Worm (Caenorhabditis elegans): ENCODE measurements around the gene Y22F5A.11.

Gene Y22F5A.11

DNA sequence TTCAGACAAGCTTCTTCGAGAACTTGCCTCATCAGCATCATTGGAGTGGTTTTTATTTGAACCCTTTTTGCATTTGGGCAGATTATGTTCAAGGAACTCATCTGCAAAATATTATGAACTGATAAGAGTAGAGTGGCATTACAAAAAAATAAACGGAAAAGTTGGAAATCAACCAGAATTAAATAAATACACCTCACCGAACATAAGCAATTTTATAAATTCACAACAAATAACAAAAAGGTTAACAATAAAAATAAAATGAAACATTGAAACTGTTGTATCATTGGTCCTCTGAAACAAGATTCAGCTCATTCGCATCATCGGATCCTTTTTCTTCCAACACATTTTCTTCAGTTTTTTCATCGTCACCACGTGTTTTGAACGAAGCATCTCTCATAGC lies 41.8 kb upstream of the Y22F5A.11 start, which contains the start of gene asps-1:
Gene asps-1, minus strand, starts transcription at position 101 of the 400 bp plus-strand sequence.
- TF ChIP-seq hlh-11 (tag; optimal IDR thresholded peaks at IDR 0.05) (no peak), lin-29 (GFP tag; IDR thresholded peaks at IDR 0.05) (no peak), aha-1 (tag) (peak; percentile 67), F37D6.2 (tag; optimal IDR thresholded peaks at IDR 0.05) (no peak), dmd-8 (GFP tag; IDR thresholded peaks at IDR 0.05) (no peak), nhr-48 (tag; optimal IDR thresholded peaks at IDR 0.05) (no peak)

ce11 chrV:10314371-10314770 lies 38.9 kb upstream of the Y22F5A.11 start, which contains the start of gene trx-2:
TSS of gene trx-2 (plus strand) at chrV:10314671.
- TF ChIP-seq jun-1 (tag; optimal IDR thresholded peaks at IDR 0.05): no peak
- no peak for TF ChIP-seq arid-1 (GFP tag; conservative IDR thresholded peaks at IDR 0.05)
- no peak for TF ChIP-seq gei-8 (GFP tag; optimal IDR thresholded peaks at IDR 0.05)
- no peak for TF ChIP-seq lin-15B (tag; optimal IDR thresholded peaks at IDR 0.05)
- no peak for TF ChIP-seq ceh-44 (GFP tag; IDR thresholded peaks at IDR 0.05)
- no peak for TF ChIP-seq hlh-30 (tag; optimal IDR thresholded peaks at IDR 0.05; ENCODE audit: insufficient read depth)

ce11 chrV:10313953-10314352 lies 38.5 kb upstream of the Y22F5A.11 start, which contains the start of gene gcy-6:
TSS of gene gcy-6 (minus strand) at chrV:10314053.
- TF ChIP-seq unc-62 (GFP tag; optimal IDR thresholded peaks at IDR 0.05 in 1 of 2): peak in 1 of 2 experiments; percentile 15
- no peak for TF ChIP-seq unc-62 (tag; optimal IDR thresholded peaks at IDR 0.05)
- no peak for TF ChIP-seq hlh-30 (tag; optimal IDR thresholded peaks at IDR 0.05; ENCODE audit: insufficient read depth)
- peak; percentile 85 for TF ChIP-seq aha-1 (tag)
- TF ChIP-seq nhr-48 (tag; optimal IDR thresholded peaks at IDR 0.05): no peak

ce11 chrV:10307283-10307682 lies 31.8 kb upstream of the Y22F5A.11 start, which contains the start of gene che-12:
TSS of gene che-12 (minus strand) at chrV:10307383.
- TF ChIP-seq mep-1 (tag; optimal IDR thresholded peaks at IDR 0.05): no peak
- TF ChIP-seq hmg-1.1 (GFP tag; IDR thresholded peaks at IDR 0.05): no peak
- no peak for TF ChIP-seq nhr-237 (tag; optimal IDR thresholded peaks at IDR 0.05)
- no peak for TF ChIP-seq pqm-1 (tag; optimal IDR thresholded peaks at IDR 0.05)
- TF ChIP-seq egl-27 (tag; optimal IDR thresholded peaks at IDR 0.05): no peak
- TF ChIP-seq unc-130 (GFP tag; optimal IDR thresholded peaks at IDR 0.05): no peak
- no peak for TF ChIP-seq R02D3.7 (tag; optimal IDR thresholded peaks at IDR 0.05)
- no peak for TF ChIP-seq F26F4.8 (GFP tag; conservative IDR thresholded peaks at IDR 0.05)
- no peak for TF ChIP-seq dmd-8 (GFP tag; IDR thresholded peaks at IDR 0.05)
- TF ChIP-seq jun-1 (tag; optimal IDR thresholded peaks at IDR 0.05): no peak
- TF ChIP-seq daf-8 (GFP tag; IDR thresholded peaks at IDR 0.05): no peak
- TF ChIP-seq T20F7.1 (GFP tag; optimal IDR thresholded peaks at IDR 0.05): no peak
- no peak for TF ChIP-seq duxl-1 (tag; optimal IDR thresholded peaks at IDR 0.05; ENCODE audit: poor library complexity)
- no peak for TF ChIP-seq saeg-2 (GFP tag; IDR thresholded peaks at IDR 0.05)

- TF ChIP-seq sdz-12 (GFP tag; optimal IDR thresholded peaks at IDR 0.05): no peak
- TF ChIP-seq mxl-2 (GFP tag; conservative IDR thresholded peaks at IDR 0.05): no peak
- TF ChIP-seq ceh-32 (tag; optimal IDR thresholded peaks at IDR 0.05; ENCODE audit: poor library complexity): no peak
- peak; percentile 15 for TF ChIP-seq pqm-1 (tag; optimal IDR thresholded peaks at IDR 0.05)
- TF ChIP-seq unc-62 (GFP tag; optimal IDR thresholded peaks at IDR 0.05 in 1 of 2): peak in 1 of 2 experiments; percentile 20
- TF ChIP-seq unc-62 (tag; optimal IDR thresholded peaks at IDR 0.05): no peak
- TF ChIP-seq spr-1 (tag; optimal IDR thresholded peaks at IDR 0.05): no peak
- no peak for TF ChIP-seq daf-16 (GFP tag; optimal IDR thresholded peaks at IDR 0.05)
- no peak for TF ChIP-seq daf-16 (tag; optimal IDR thresholded peaks at IDR 0.05)
These were observed 21.7 kb upstream of the Y22F5A.11 start, which contains the start of gene B0024.4 for ce11 chrV:10297099-10297498. TSS of gene B0024.4 (plus strand) at chrV:10297399.

DNA sequence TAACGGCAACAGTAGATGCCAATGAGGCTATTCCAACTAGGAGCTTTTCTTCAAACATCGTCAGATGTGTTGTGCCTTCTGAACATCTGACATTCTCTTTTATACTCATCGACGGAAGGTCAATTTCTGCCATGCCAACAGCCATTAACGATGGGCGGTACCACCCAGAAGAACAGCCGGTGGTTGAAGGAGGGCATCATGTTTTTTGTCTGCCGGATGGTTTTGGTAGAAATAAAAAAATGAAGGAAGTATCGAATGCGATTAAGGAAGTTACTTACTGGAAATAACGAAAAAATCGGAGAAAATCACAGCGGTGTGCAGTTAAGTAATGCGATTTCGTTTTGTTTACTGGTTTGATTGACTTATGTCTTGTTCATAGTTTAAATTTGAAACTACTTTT lies 19.1 kb upstream of the Y22F5A.11 start, which contains the start of gene col-150:
Gene col-150, minus strand, starts transcription at position 101 of the 400 bp plus-strand sequence.
- TF ChIP-seq fkh-10 (GFP tag; optimal IDR thresholded peaks at IDR 0.05): no peak
- no peak for TF ChIP-seq hmg-1.1 (GFP tag; IDR thresholded peaks at IDR 0.05)
- no peak for TF ChIP-seq unc-39 (tag; optimal IDR thresholded peaks at IDR 0.05)
- TF ChIP-seq pqm-1 (tag; optimal IDR thresholded peaks at IDR 0.05): no peak
- TF ChIP-seq Y105C5A.15 (GFP tag; IDR thresholded peaks at IDR 0.05): no peak
- TF ChIP-seq dpl-1 (GFP tag; optimal IDR thresholded peaks at IDR 0.05): no peak
- no peak for TF ChIP-seq zfp-2 (tag; optimal IDR thresholded peaks at IDR 0.05)
- no peak for TF ChIP-seq daf-19 (GFP tag; conservative IDR thresholded peaks at IDR 0.05)
- TF ChIP-seq attf-4 (tag; optimal IDR thresholded peaks at IDR 0.05): no peak
- no peak for TF ChIP-seq mdt-29 (GFP tag; IDR thresholded peaks at IDR 0.05)
- no peak for TF ChIP-seq ztf-7 (tag; optimal IDR thresholded peaks at IDR 0.05)
- no peak for TF ChIP-seq nhr-28 (tag; optimal IDR thresholded peaks at IDR 0.05)
- TF ChIP-seq lin-1 (GFP tag; IDR thresholded peaks at IDR 0.05): no peak
- TF ChIP-seq lsy-2 (tag; optimal IDR thresholded peaks at IDR 0.05): no peak

Measured in whole organism, L4 larva.